Fruit fly (Drosophila melanogaster): ENCODE measurements around the gene CG15764.
A peak's percentile ranks its signal among the peaks of the same experiment; 100 is the strongest.

- TF ChIP-seq Jra (GFP tag; optimal IDR thresholded peaks at IDR 0.05) = no peak
- peak; percentile 84 for TF ChIP-seq psq (GFP tag; optimal IDR thresholded peaks at IDR 0.05)
- no peak for TF ChIP-seq Abd-B (GFP tag; optimal IDR thresholded peaks at IDR 0.05)
- TF ChIP-seq lola (GFP tag; optimal IDR thresholded peaks at IDR 0.05) = no peak
- no peak for TF ChIP-seq Vsx2 (GFP tag; optimal IDR thresholded peaks at IDR 0.05; ENCODE audit: partially characterized antibody)
- TF ChIP-seq foxo (GFP tag; optimal IDR thresholded peaks at IDR 0.05) = peak; percentile 63 to 71
- TF ChIP-seq br (GFP tag; optimal IDR thresholded peaks at IDR 0.05) = peak; percentile 67
- peak; percentile 49 for TF ChIP-seq HLH106 (tag; optimal IDR thresholded peaks at IDR 0.05)
- TF ChIP-seq dmrt93B (GFP tag; optimal IDR thresholded peaks at IDR 0.05) = no peak
- no peak for TF ChIP-seq Myc (optimal IDR thresholded peaks at IDR 0.05)
- TF ChIP-seq sv (GFP tag; optimal IDR thresholded peaks at IDR 0.05) = no peak
- TF ChIP-seq h (GFP tag; optimal IDR thresholded peaks at IDR 0.05) = peak; percentile 85
- TF ChIP-seq usp (GFP tag; optimal IDR thresholded peaks at IDR 0.05) = no peak
- TF ChIP-seq Hnf4 (GFP tag; optimal IDR thresholded peaks at IDR 0.05) = peak; percentile 58
Observed at dm6 chrX:5891666-5892444, 23.0 kb downstream of the CG15764 start.
